Worm (Caenorhabditis elegans): ENCODE data around the gene best-1.

The best-1 gene

ce11 chrIV:13078342-13078741, 31.2 kb downstream of the best-1 start:
- TF ChIP-seq nhr-2 (tag; optimal IDR thresholded peaks at IDR 0.05) (no peak), bed-3 (GFP tag; optimal IDR thresholded peaks at IDR 0.05) (no peak), mab-5 (tag; optimal IDR thresholded peaks at IDR 0.05) (no peak), nhr-28 (tag; optimal IDR thresholded peaks at IDR 0.05) (no peak), zip-8 (tag; optimal IDR thresholded peaks at IDR 0.05) (no peak), lin-32 (GFP tag; optimal IDR thresholded peaks at IDR 0.05) (no peak), ceh-43 (GFP tag; optimal IDR thresholded peaks at IDR 0.05) (no peak), mep-1 (tag; optimal IDR thresholded peaks at IDR 0.05) (no peak), ces-1 (GFP tag; optimal IDR thresholded peaks at IDR 0.05) (no peak), blmp-1 (tag; optimal IDR thresholded peaks at IDR 0.05) (no peak), elt-1 (tag; optimal IDR thresholded peaks at IDR 0.05; ENCODE audit: borderline replicate concordance, insufficient read depth) (no peak), mls-2 (tag; optimal IDR thresholded peaks at IDR 0.05) (no peak), cnd-1 (tag; optimal IDR thresholded peaks at IDR 0.05) (no peak), lsy-2 (tag; optimal IDR thresholded peaks at IDR 0.05) (no peak), hlh-1 (tag; optimal IDR thresholded peaks at IDR 0.05) (no peak)

- TF ChIP-seq zip-8 (tag; optimal IDR thresholded peaks at IDR 0.05) (no peak), nhr-12 (tag; optimal IDR thresholded peaks at IDR 0.05) (no peak), sptf-1 (tag; optimal IDR thresholded peaks at IDR 0.05) (no peak), elt-1 (tag; optimal IDR thresholded peaks at IDR 0.05; ENCODE audit: borderline replicate concordance, insufficient read depth) (no peak)
Measured at ce11 chrIV:13077694-13078093, 31.9 kb downstream of the best-1 start.

- TF ChIP-seq zip-8 (tag; optimal IDR thresholded peaks at IDR 0.05) (no peak), nhr-12 (tag; optimal IDR thresholded peaks at IDR 0.05) (no peak), mab-5 (tag; optimal IDR thresholded peaks at IDR 0.05) (no peak), unc-120 (tag; optimal IDR thresholded peaks at IDR 0.05; ENCODE audit: poor library complexity, severe bottlenecking) (no peak), elt-1 (tag; optimal IDR thresholded peaks at IDR 0.05; ENCODE audit: borderline replicate concordance, insufficient read depth) (no peak), bed-3 (GFP tag; optimal IDR thresholded peaks at IDR 0.05) (no peak), tbx-8 (GFP tag; optimal IDR thresholded peaks at IDR 0.05) (no peak), sem-2 (GFP tag; optimal IDR thresholded peaks at IDR 0.05) (no peak), drap-1 (GFP tag; optimal IDR thresholded peaks at IDR 0.05) (no peak), M03D4.4 (tag; optimal IDR thresholded peaks at IDR 0.05) (no peak), unc-39 (tag; optimal IDR thresholded peaks at IDR 0.05) (no peak), lin-32 (GFP tag; optimal IDR thresholded peaks at IDR 0.05) (no peak), mls-2 (tag; optimal IDR thresholded peaks at IDR 0.05) (no peak), flh-1 (GFP tag; optimal IDR thresholded peaks at IDR 0.05) (no peak), ceh-39 (tag; optimal IDR thresholded peaks at IDR 0.05) (no peak), elt-3 (tag; optimal IDR thresholded peaks at IDR 0.05) (no peak), nhr-28 (tag; optimal IDR thresholded peaks at IDR 0.05) (no peak)
Measured at ce11 chrIV:13076620-13077019, 33.0 kb downstream of the best-1 start, which contains the start of gene C39E9.7. Gene C39E9.7, minus strand, starts transcription at chrIV:13076720.

ce11 chrIV:13075625-13076252, 33.8 kb downstream of the best-1 start:
- TF ChIP-seq nhr-2 (tag; optimal IDR thresholded peaks at IDR 0.05) (no peak), nhr-12 (tag; optimal IDR thresholded peaks at IDR 0.05) (no peak), zip-8 (tag; optimal IDR thresholded peaks at IDR 0.05) (no peak), lsy-2 (tag; optimal IDR thresholded peaks at IDR 0.05) (no peak), cnd-1 (tag; optimal IDR thresholded peaks at IDR 0.05) (no peak), ceh-83 (GFP tag; optimal IDR thresholded peaks at IDR 0.05) (no peak), elt-1 (tag; optimal IDR thresholded peaks at IDR 0.05; ENCODE audit: borderline replicate concordance, insufficient read depth) (no peak), flh-1 (GFP tag; optimal IDR thresholded peaks at IDR 0.05) (no peak)

ce11 chrIV:13071445-13071844, 38.1 kb downstream of the best-1 start, which contains the start of gene scl-8:
Gene scl-8, plus strand, starts transcription at chrIV:13071745.
- TF ChIP-seq ces-1 (GFP tag; optimal IDR thresholded peaks at IDR 0.05) = no peak
- TF ChIP-seq elt-1 (tag; optimal IDR thresholded peaks at IDR 0.05; ENCODE audit: borderline replicate concordance, insufficient read depth) = no peak
- no peak for TF ChIP-seq pha-4 (tag; optimal IDR thresholded peaks at IDR 0.05)
- TF ChIP-seq M03D4.4 (tag; optimal IDR thresholded peaks at IDR 0.05) = no peak
- TF ChIP-seq unc-120 (tag; optimal IDR thresholded peaks at IDR 0.05; ENCODE audit: poor library complexity, severe bottlenecking) = no peak
- no peak for TF ChIP-seq lin-32 (GFP tag; optimal IDR thresholded peaks at IDR 0.05)

Data from whole organism, mixed stage, embryonic.